Fruit fly (Drosophila melanogaster) whole organism, embryonic: ENCODE results near the gene Calr.

ENCODE experiments used
- CG10543 ChIP-seq: fragments of 200-800 bp; sonication (Bioruptor generic); optimal IDR thresholded peaks from 3 replicates; lab custom pipeline; 2017; ENCODE audit warnings: missing biosample characterization, mild to moderate bottlenecking, missing genetic modification characterization, moderate library complexity
- CG11504 ChIP-seq: fragments of 200-800 bp; sonication (Bioruptor generic); optimal IDR thresholded peaks from 3 replicates; lab custom pipeline; 2019; ENCODE audit warnings: missing biosample characterization, mild to moderate bottlenecking, missing genetic modification characterization, moderate library complexity
- CG12104 ChIP-seq: fragments of 200-800 bp; sonication (Bioruptor generic); optimal IDR thresholded peaks from 3 replicates; lab custom pipeline; 2016; ENCODE audit warnings: missing biosample characterization, missing genetic modification characterization
- CG14050 ChIP-seq: fragments of 200-800 bp; sonication (Bioruptor generic); IDR thresholded peaks from 3 replicates; pipeline ENCODE4 v1.3.6; 2022; ENCODE audit warnings: missing biosample characterization, missing genetic modification characterization
- CG1529 ChIP-seq: fragments of 200-800 bp; sonication (Bioruptor generic); optimal IDR thresholded peaks from 3 replicates; lab custom pipeline; 2018; ENCODE audit warnings: missing biosample characterization, missing genetic modification characterization
- CG15696 ChIP-seq: fragments of 200-800 bp; sonication (Bioruptor generic); optimal IDR thresholded peaks from 2 replicates; lab custom pipeline; 2019; ENCODE audit warnings: missing biosample characterization, mild to moderate bottlenecking, missing genetic modification characterization, moderate library complexity
- CG16863 ChIP-seq: fragments of 200-800 bp; sonication (Bioruptor generic); optimal IDR thresholded peaks from 3 replicates; lab custom pipeline; 2016; ENCODE audit warnings: missing biosample characterization, missing genetic modification characterization
- CG18476 ChIP-seq: fragments of 200-800 bp; sonication (Bioruptor generic); optimal IDR thresholded peaks from 2 replicates; lab custom pipeline; 2016; ENCODE audit warnings: missing biosample characterization, mild to moderate bottlenecking, missing genetic modification characterization
- CG18619 ChIP-seq: fragments of 200-800 bp; sonication (Bioruptor generic); optimal IDR thresholded peaks from 3 replicates; lab custom pipeline; 2017; ENCODE audit warnings: missing biosample characterization, mild to moderate bottlenecking, missing genetic modification characterization
- CG32767 ChIP-seq: fragments of 200-800 bp; sonication (Bioruptor generic); IDR thresholded peaks from 2 replicates; pipeline ENCODE4 v1.3.6; 2022; ENCODE audit warnings: missing biosample characterization, missing genetic modification characterization
- CG3726 ChIP-seq: fragments of 200-800 bp; sonication (Bioruptor generic); IDR thresholded peaks from 3 replicates; pipeline ENCODE4, ENCODE4 v1.3.6; 2022; ENCODE audit warnings: missing biosample characterization, missing genetic modification characterization
- CG4328 ChIP-seq: fragments of 200-800 bp; sonication (Bioruptor generic); optimal IDR thresholded peaks from 3 replicates; lab custom pipeline; 2017; ENCODE audit warnings: missing biosample characterization, missing genetic modification reagents, missing genetic modification characterization
- CG6272 ChIP-seq: fragments of 200-800 bp; sonication (Bioruptor generic); IDR thresholded peaks from 2 replicates; pipeline ENCODE4 v1.3.6; 2022; ENCODE audit warnings: missing biosample characterization, missing genetic modification characterization
- CG7357 ChIP-seq: fragments of 200-800 bp; sonication (Bioruptor generic); IDR thresholded peaks from 3 replicates; pipeline ENCODE4 v1.3.6; 2022; ENCODE audit warnings: missing biosample characterization, missing genetic modification characterization
- Dbx ChIP-seq: fragments of 200-800 bp; sonication (Bioruptor generic); IDR thresholded peaks from 3 replicates; pipeline ENCODE4 v1.3.6; 2022; ENCODE audit warnings: missing biosample characterization, missing genetic modification characterization
- Dll ChIP-seq: fragments of 200-800 bp; sonication (Bioruptor generic); IDR thresholded peaks from 4 replicates; pipeline ENCODE4 v1.3.6; 2022; ENCODE audit warnings: missing biosample characterization, missing genetic modification characterization; ENCODE audit not compliant: partially characterized antibody
- E2f1 ChIP-seq: fragments of 200-800 bp; sonication (Bioruptor generic); IDR thresholded peaks from 2 replicates; pipeline ENCODE4 v1.3.6; 2022; ENCODE audit warnings: missing biosample characterization, missing genetic modification characterization
- Lim3 ChIP-seq: fragments of 200-800 bp; sonication (Bioruptor generic); IDR thresholded peaks from 2 replicates; pipeline ENCODE4 v1.3.6; 2022; ENCODE audit warnings: missing biosample characterization, missing genetic modification characterization
- Max ChIP-seq: fragments of 200-800 bp; sonication (Bioruptor generic); optimal IDR thresholded peaks from 2 replicates; lab custom pipeline; 2016; ENCODE audit warnings: missing biosample characterization, mild to moderate bottlenecking, missing genetic modification characterization
- NfI ChIP-seq: fragments of 200-800 bp; sonication (Bioruptor generic); optimal IDR thresholded peaks from 3 replicates; lab custom pipeline; 2018; ENCODE audit warnings: missing biosample characterization, mild to moderate bottlenecking, missing genetic modification characterization, moderate library complexity
- Optix ChIP-seq: fragments of 200-800 bp; sonication (Bioruptor generic); IDR thresholded peaks from 3 replicates; pipeline ENCODE4 v1.3.6; 2022; ENCODE audit warnings: missing biosample characterization, missing genetic modification characterization
- Ssrp ChIP-seq: fragments of 200-800 bp; sonication (Bioruptor generic); optimal IDR thresholded peaks from 2 replicates; lab custom pipeline; 2018; ENCODE audit warnings: missing biosample characterization, mild to moderate bottlenecking, missing genetic modification characterization, moderate library complexity
- Xbp1 ChIP-seq: fragments of 200-800 bp; sonication (Bioruptor generic); optimal IDR thresholded peaks from 3 replicates; lab custom pipeline; 2016; ENCODE audit warnings: missing biosample characterization, mild to moderate bottlenecking, missing genetic modification characterization
- amos ChIP-seq: fragments of 200-800 bp; sonication (Bioruptor generic); IDR thresholded peaks from 2 replicates; pipeline ENCODE4 v1.3.6; 2022; ENCODE audit warnings: missing biosample characterization, missing genetic modification characterization; ENCODE audit not compliant: partially characterized antibody
- ap ChIP-seq: fragments of 200-800 bp; sonication (Bioruptor generic); IDR thresholded peaks from 2 replicates; pipeline ENCODE4 v1.3.6; 2022; ENCODE audit warnings: missing biosample characterization, missing genetic modification characterization
- ato ChIP-seq: fragments of 200-800 bp; sonication (Bioruptor generic); IDR thresholded peaks from 2 replicates; pipeline ENCODE4 v1.3.6; 2022; ENCODE audit warnings: missing biosample characterization, missing genetic modification characterization; ENCODE audit not compliant: partially characterized antibody
- caup ChIP-seq: fragments of 200-800 bp; sonication (Bioruptor generic); optimal IDR thresholded peaks from 3 replicates; lab custom pipeline; 2017; ENCODE audit warnings: missing biosample characterization, mild to moderate bottlenecking, missing genetic modification characterization, moderate library complexity; ENCODE audit not compliant: severe bottlenecking
- cg ChIP-seq: fragments of 200-800 bp; sonication (Bioruptor generic); optimal IDR thresholded peaks from 3 replicates; lab custom pipeline; 2019; ENCODE audit warnings: missing biosample characterization, mild to moderate bottlenecking, missing genetic modification characterization, moderate library complexity
- crp ChIP-seq, 2 experiments: fragments of 200-800 bp; sonication (Bioruptor generic); optimal IDR thresholded peaks; 2 replicates in 1 of 2; 3 replicates in 1 of 2; lab custom pipeline; 2017; ENCODE audit warnings: missing biosample characterization in 2 of 2, missing genetic modification characterization in 2 of 2, mild to moderate bottlenecking in 1 of 2, moderate library complexity in 1 of 2
- dmrt99B ChIP-seq: fragments of 200-800 bp; sonication (Bioruptor generic); optimal IDR thresholded peaks from 2 replicates; lab custom pipeline; 2018; ENCODE audit warnings: missing biosample characterization, mild to moderate bottlenecking, missing genetic modification characterization, moderate library complexity
- en ChIP-seq: fragments of 200-800 bp; sonication (Bioruptor generic); optimal IDR thresholded peaks from 2 replicates; lab custom pipeline; 2016; ENCODE audit warnings: missing biosample characterization, missing genetic modification characterization
- eve ChIP-seq, 2 experiments: fragments of >200 bp; optimal IDR thresholded peaks; 2 replicates each; lab custom pipeline; 2017; ENCODE audit warnings: missing biosample characterization in 2 of 2, missing genetic modification characterization in 2 of 2
- exex ChIP-seq: fragments of 200-800 bp; sonication (Bioruptor generic); optimal IDR thresholded peaks from 4 replicates; lab custom pipeline; 2018; ENCODE audit warnings: missing biosample characterization, mild to moderate bottlenecking, missing genetic modification characterization, moderate library complexity
- gcm2 ChIP-seq: fragments of 200-800 bp; sonication (Bioruptor generic); optimal IDR thresholded peaks from 2 replicates; lab custom pipeline; 2016; ENCODE audit warnings: missing biosample characterization, missing genetic modification characterization
- gsb ChIP-seq: fragments of 200-800 bp; sonication (Bioruptor generic); IDR thresholded peaks from 2 replicates; pipeline ENCODE4 v1.3.6; 2022; ENCODE audit warnings: missing biosample characterization, missing genetic modification characterization
- jigr1 ChIP-seq: fragments of 200-800 bp; sonication (Bioruptor generic); IDR thresholded peaks from 3 replicates; pipeline ENCODE4 v1.3.6; 2022; ENCODE audit warnings: missing biosample characterization, missing genetic modification characterization
- kay ChIP-seq: fragments of 200-800 bp; sonication (Bioruptor generic); optimal IDR thresholded peaks from 2 replicates; lab custom pipeline; 2016; ENCODE audit warnings: missing biosample characterization, missing genetic modification characterization
- p53 ChIP-seq: fragments of 200-800 bp; sonication (Bioruptor generic); optimal IDR thresholded peaks from 2 replicates; lab custom pipeline; 2016; ENCODE audit warnings: missing biosample characterization, missing genetic modification characterization
- pan ChIP-seq, 4 experiments: fragments of >200 bp in 3 of 4; fragments of 200-800 bp in 1 of 4; sonication (Bioruptor generic) in 1 of 4; optimal IDR thresholded peaks in 3 of 4; IDR thresholded peaks in 1 of 4; 2 replicates each; pipeline versions ENCODE4 v1.3.6 to Lab custom; 2017 to 2022; ENCODE audit warnings: missing biosample characterization in 2 of 4, missing genetic modification characterization in 2 of 4, mixed read lengths in 1 of 4
- pho ChIP-seq: fragments of 200-800 bp; sonication (Bioruptor generic); optimal IDR thresholded peaks from 2 replicates; lab custom pipeline; 2016; ENCODE audit warnings: missing biosample characterization, missing genetic modification characterization
- psq ChIP-seq: fragments of 200-800 bp; sonication (Bioruptor generic); optimal IDR thresholded peaks from 2 replicates; lab custom pipeline; 2017; ENCODE audit warnings: missing biosample characterization, missing genetic modification characterization
- row ChIP-seq: fragments of 200-800 bp; sonication (Bioruptor generic); IDR thresholded peaks from 3 replicates; pipeline ENCODE4 v1.3.6; 2022; ENCODE audit warnings: missing biosample characterization, missing genetic modification characterization
- sd ChIP-seq: fragments of 200-800 bp; sonication (Bioruptor generic); optimal IDR thresholded peaks from 3 replicates; lab custom pipeline; 2018; ENCODE audit warnings: missing biosample characterization, mild to moderate bottlenecking, missing genetic modification characterization, moderate library complexity
- sisA ChIP-seq: fragments of 200-800 bp; sonication (Bioruptor generic); IDR thresholded peaks from 2 replicates; pipeline ENCODE4 v1.3.6; 2022; ENCODE audit warnings: missing biosample characterization, missing genetic modification characterization
- slp2 ChIP-seq: fragments of 200-800 bp; sonication (Bioruptor generic); optimal IDR thresholded peaks from 2 replicates; lab custom pipeline; 2016; ENCODE audit warnings: missing biosample characterization, missing genetic modification characterization
- stwl ChIP-seq: fragments of 200-800 bp; sonication (Bioruptor generic); optimal IDR thresholded peaks from 3 replicates; lab custom pipeline; 2018; ENCODE audit warnings: missing biosample characterization, mild to moderate bottlenecking, missing genetic modification characterization, moderate library complexity
- tin ChIP-seq: fragments of 200-800 bp; sonication (Bioruptor generic); optimal IDR thresholded peaks from 3 replicates; lab custom pipeline; 2016; ENCODE audit warnings: missing biosample characterization, missing genetic modification characterization
- ttk ChIP-seq: fragments of 200-800 bp; sonication (Bioruptor generic); IDR thresholded peaks from 2 replicates; pipeline ENCODE4 v2.1.2; 2022; ENCODE audit warnings: missing biosample characterization, missing genetic modification characterization
- tx ChIP-seq: fragments of 200-800 bp; sonication (Bioruptor generic); optimal IDR thresholded peaks from 2 replicates; lab custom pipeline; 2016; ENCODE audit warnings: missing biosample characterization, missing genetic modification characterization
- zfh1 ChIP-seq: fragments of 200-800 bp; sonication (Bioruptor generic); IDR thresholded peaks from 3 replicates; pipeline ENCODE4 v1.3.6; 2022; ENCODE audit warnings: missing biosample characterization, missing genetic modification characterization

Calr gene

DNA sequence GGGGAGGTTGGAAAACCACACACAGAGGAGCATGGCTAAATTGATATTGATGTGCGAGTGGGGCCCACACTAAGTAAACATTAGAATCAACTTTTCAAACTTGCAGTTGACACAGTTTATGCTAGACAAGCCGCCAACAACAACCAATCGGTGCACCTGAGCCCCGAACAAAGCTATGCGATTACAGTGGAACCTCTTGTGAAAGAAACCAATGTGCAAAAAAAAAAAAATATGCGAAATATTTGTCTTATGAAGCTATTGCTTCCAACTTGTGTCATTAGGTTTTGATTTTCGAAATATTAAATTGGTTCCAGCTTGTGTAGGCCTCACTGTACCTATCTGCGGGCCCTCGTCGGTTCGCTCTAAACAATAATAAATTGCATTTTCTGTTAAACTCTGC lies 12.3 kb downstream of the Calr start (continued):
- TF ChIP-seq CG12104 (GFP tag; lab: Kevin White, UChicago) (no peak), gcm2 (peak; percentile 69), E2f1 (GFP tag; lab: Robert Waterston, UW) (peak; percentile 69), Lim3 (peak; percentile 20; the same call in 1 of the 2 replicates), CG15696 (tag; lab: Kevin White, UChicago) (peak; percentile 54), psq (GFP tag; lab: Kevin White, UChicago) (no peak), pan (optimal IDR thresholded peaks at IDR 0.05; lab: Kevin White, UChicago) (no peak), pan (GFP tag; optimal IDR thresholded peaks at IDR 0.05 in 1 of 2, IDR thresholded peaks at IDR 0.05 in 1 of 2) (peak in 1 of 2 experiments; percentile 86), caup (GFP tag; lab: Kevin White, UChicago) (peak; percentile 45), sisA (GFP tag; lab: Robert Waterston, UW) (peak; percentile 86), CG18619 (GFP tag; lab: Kevin White, UChicago) (peak; percentile 28), CG18476 (GFP tag; lab: Kevin White, UChicago) (peak; percentile 46), Xbp1 (GFP tag; lab: Kevin White, UChicago) (peak; percentile 82), row (peak; percentile 82), Optix (GFP tag; lab: Robert Waterston, UW) (peak; percentile 89), Dbx (GFP tag; lab: Robert Waterston, UW) (0 out of 3 replicates have a peak, but pooled peaks have one; percentile 43), dmrt99B (tag; lab: Kevin White, UChicago) (peak; percentile 82), crp (GFP tag; optimal IDR thresholded peaks at IDR 0.05; lab: Kevin White, UChicago) (peak in 1 of 2 experiments; percentile 1), Dll (GFP tag; lab: Robert Waterston, UW) (no peak), CG32767 (GFP tag; lab: Robert Waterston, UW) (peak; percentile 76), kay (no peak), sd (tag; lab: Kevin White, UChicago) (peak; percentile 20), CG7357 (GFP tag; lab: Robert Waterston, UW) (peak; percentile 57; the same call in 1 of the 3 replicates), cg (no peak), CG16863 (GFP tag; lab: Kevin White, UChicago) (peak; percentile 68), tx (peak; percentile 50), gsb (GFP tag; lab: Robert Waterston, UW) (no peak), ap (GFP tag; lab: Robert Waterston, UW) (peak; percentile 71), stwl (no peak), zfh1 (GFP tag; lab: Robert Waterston, UW) (peak; percentile 93), p53 (GFP tag; lab: Kevin White, UChicago) (no peak), tin (GFP tag; lab: Kevin White, UChicago) (peak; percentile 76), CG14050 (GFP tag; lab: Robert Waterston, UW) (peak; percentile 64), en (GFP tag; lab: Kevin White, UChicago) (peak; percentile 61), exex (tag; lab: Kevin White, UChicago) (no peak), eve (GFP tag; optimal IDR thresholded peaks at IDR 0.05; lab: Kevin White, UChicago) (no peak), NfI (GFP tag; lab: Kevin White, UChicago) (peak; percentile 69), jigr1 (GFP tag; lab: Robert Waterston, UW) (peak; percentile 49; the same call in 1 of the 3 replicates), amos (GFP tag; lab: Robert Waterston, UW) (no peak), CG1529 (peak; percentile 62), CG3726 (GFP tag; lab: Robert Waterston, UW) (peak; percentile 82), Max (peak; percentile 29), ato (GFP tag; lab: Robert Waterston, UW) (no peak), Ssrp (tag; lab: Kevin White, UChicago) (peak; percentile 74), CG11504 (peak; percentile 81), ttk (GFP tag; lab: Robert Waterston, UW) (peak; percentile 87), CG6272 (no peak; the same call in none of the 2 replicates), pho (peak; percentile 35), CG4328 (GFP tag; lab: Kevin White, UChicago) (no peak), slp2 (GFP tag; lab: Kevin White, UChicago) (peak; percentile 51), CG10543 (GFP tag; lab: Kevin White, UChicago) (no peak)
